Fruit fly (Drosophila melanogaster): Measurements from ENCODE around the gene IPIP.
A peak's percentile ranks its signal among the peaks of the same experiment; 100 is the strongest.

The IPIP gene

dm6 chr2L:6065823-6066222 is 18.0 kb downstream of the IPIP start, which contains the start of the genes Fbw5 and CG9147 (continued):
- TF ChIP-seq CG10565 (GFP tag; optimal IDR thresholded peaks at IDR 0.05) (peak; percentile 99), vfl (GFP tag; optimal IDR thresholded peaks at IDR 0.05) (peak; percentile 99), Kr (GFP tag; optimal IDR thresholded peaks at IDR 0.05) (peak; percentile 83), Hr3 (GFP tag; optimal IDR thresholded peaks at IDR 0.05) (peak; percentile 100), pum (GFP tag; optimal IDR thresholded peaks at IDR 0.05) (peak; percentile 99), CG5180 (GFP tag; optimal IDR thresholded peaks at IDR 0.05) (peak; percentile 90), Adf1 (GFP tag; IDR thresholded peaks at IDR 0.05) (peak; percentile 93), CG30020 (tag; optimal IDR thresholded peaks at IDR 0.05) (peak; percentile 92), tll (GFP tag; optimal IDR thresholded peaks at IDR 0.05) (peak in 1 of 2 experiments; percentile 85), Mad (GFP tag; optimal IDR thresholded peaks at IDR 0.05) (peak; percentile 99), Blimp-1 (GFP tag; optimal IDR thresholded peaks at IDR 0.05) (peak; percentile 99), zf30C (GFP tag; optimal IDR thresholded peaks at IDR 0.05) (no peak), CG11085 (GFP tag; IDR thresholded peaks at IDR 0.05) (peak; percentile 98), Atf3 (GFP tag; optimal IDR thresholded peaks at IDR 0.05) (peak; percentile 99), CG10543 (GFP tag; optimal IDR thresholded peaks at IDR 0.05) (peak; percentile 93), ro (GFP tag; IDR thresholded peaks at IDR 0.05) (peak; percentile 99), kay (GFP tag; optimal IDR thresholded peaks at IDR 0.05) (peak; percentile 99), Eip74EF (GFP tag; optimal IDR thresholded peaks at IDR 0.05) (peak in 1 of 2 experiments; percentile 100), H15 (GFP tag; IDR thresholded peaks at IDR 0.05) (peak; percentile 99), trem (tag; optimal IDR thresholded peaks at IDR 0.05) (peak; percentile 97), Rx (GFP tag; IDR thresholded peaks at IDR 0.05) (peak; percentile 99), ATbp (GFP tag; optimal IDR thresholded peaks at IDR 0.05) (peak; percentile 100), jing (GFP tag; optimal IDR thresholded peaks at IDR 0.05) (peak; percentile 100), Hsf (GFP tag; optimal IDR thresholded peaks at IDR 0.05) (peak; percentile 100), CG8388 (GFP tag; optimal IDR thresholded peaks at IDR 0.05) (peak; percentile 99), Hr78 (GFP tag; optimal IDR thresholded peaks at IDR 0.05) (peak in 1 of 2 experiments; percentile 97), p53 (GFP tag; optimal IDR thresholded peaks at IDR 0.05) (peak; percentile 97)

- TF ChIP-seq CG2129 (GFP tag; IDR thresholded peaks at IDR 0.05; ENCODE audit: partially characterized antibody) (peak; percentile 80), lbe (GFP tag; optimal IDR thresholded peaks at IDR 0.05) (peak; percentile 50), Oli (tag; optimal IDR thresholded peaks at IDR 0.05) (no peak), CG8359 (GFP tag; optimal IDR thresholded peaks at IDR 0.05; ENCODE audit: borderline replicate concordance) (no peak), sob (GFP tag; IDR thresholded peaks at IDR 0.05) (peak; percentile 10; the same call in 1 of the 2 replicates), CG15696 (tag; optimal IDR thresholded peaks at IDR 0.05) (no peak), usp (GFP tag; optimal IDR thresholded peaks at IDR 0.05) (no peak), Fer1 (GFP tag; optimal IDR thresholded peaks at IDR 0.05) (peak; percentile 30), dati (GFP tag; IDR thresholded peaks at IDR 0.05) (no peak), CG2889 (GFP tag; IDR thresholded peaks at IDR 0.05) (no peak), stwl (tag; optimal IDR thresholded peaks at IDR 0.05) (peak; percentile 57), zen2 (GFP tag; IDR thresholded peaks at IDR 0.05; ENCODE audit: partially characterized antibody) (peak; percentile 80), hbn (GFP tag; IDR thresholded peaks at IDR 0.05; ENCODE audit: partially characterized antibody) (peak; percentile 90), Adf1 (GFP tag; IDR thresholded peaks at IDR 0.05) (no peak), Pdp1 (GFP tag; optimal IDR thresholded peaks at IDR 0.05) (peak in 1 of 2 experiments; percentile 19), hb (GFP tag; IDR thresholded peaks at IDR 0.05; ENCODE audit: partially characterized antibody) (peak; percentile 60; the same call in 2 of the 3 replicates), CG34224 (GFP tag; IDR thresholded peaks at IDR 0.05; ENCODE audit: partially characterized antibody) (peak; percentile 96), Ets97D (GFP tag; optimal IDR thresholded peaks at IDR 0.05) (peak; percentile 39), CG11093 (GFP tag; IDR thresholded peaks at IDR 0.05) (no peak), corto (GFP tag; optimal IDR thresholded peaks at IDR 0.05) (no peak), tna (GFP tag; IDR thresholded peaks at IDR 0.05; ENCODE audit: partially characterized antibody) (peak; percentile 89), CG6813 (GFP tag; optimal IDR thresholded peaks at IDR 0.05) (no peak)
Measured at dm6 chr2L:6068544-6069251, 20.9 kb downstream of the IPIP start, which contains the start of the genes CG9150 and Pfdn1. CG9150 (minus strand) TSS chr2L:6068594. Pfdn1 (plus strand) TSS chr2L:6069079.
